Fruit fly (Drosophila melanogaster) whole organism, larva: Measurements from ENCODE around the gene Papss.
A peak's percentile ranks its signal among the peaks of the same experiment; 100 is the strongest.

Experiments used
- noc ChIP-seq: fragments of 200-800 bp; sonication (Bioruptor generic); optimal IDR thresholded peaks from 3 replicates; lab custom pipeline; 2019; ENCODE audit warnings: missing biosample characterization, mild to moderate bottlenecking, missing genetic modification characterization, moderate library complexity

Papss gene

DNA sequence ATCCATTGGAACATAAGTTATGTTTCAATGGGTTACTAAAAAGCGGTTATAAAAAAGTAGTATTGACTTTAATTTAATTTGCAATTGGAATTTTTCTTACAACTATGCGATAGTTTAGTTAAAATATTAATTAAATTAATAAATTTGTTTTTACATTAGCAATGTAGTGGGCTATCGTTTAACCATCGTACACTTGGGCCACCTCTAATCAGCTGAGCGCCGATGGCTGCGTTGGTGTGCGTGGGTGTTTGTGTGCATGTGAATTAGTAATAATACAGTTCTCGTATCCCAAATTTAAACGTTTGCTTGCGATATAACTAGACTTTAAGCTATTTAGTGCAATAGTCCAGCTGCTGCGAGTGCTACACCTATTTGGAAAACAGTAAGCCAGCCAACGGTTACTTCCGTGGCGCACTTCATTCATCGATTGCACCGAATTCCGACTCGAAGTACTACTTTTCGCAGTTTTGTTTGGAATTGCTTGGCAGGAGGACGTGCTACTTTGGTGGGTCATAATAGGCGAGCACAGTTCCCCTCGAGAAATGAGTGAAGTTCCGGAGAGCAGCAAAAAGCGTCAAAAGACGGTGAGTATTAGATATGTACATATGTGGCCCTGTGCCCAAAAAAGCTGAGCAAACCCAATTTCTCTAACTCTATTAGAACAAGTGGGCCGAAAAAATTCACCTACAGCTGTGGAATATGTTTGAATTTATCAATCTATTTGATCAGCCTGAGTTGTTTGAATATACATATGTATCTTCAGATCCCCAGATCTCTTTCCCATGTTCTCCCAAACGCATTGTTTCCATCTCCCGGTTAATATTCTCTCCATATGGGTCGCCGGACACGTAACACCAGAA is at the start of gene Papss:
Papss (plus strand) TSS at position 247 of the 860 bp plus-strand sequence.
- TF ChIP-seq noc (tag; lab: Kevin White, UChicago): peak; percentile 82

DNA sequence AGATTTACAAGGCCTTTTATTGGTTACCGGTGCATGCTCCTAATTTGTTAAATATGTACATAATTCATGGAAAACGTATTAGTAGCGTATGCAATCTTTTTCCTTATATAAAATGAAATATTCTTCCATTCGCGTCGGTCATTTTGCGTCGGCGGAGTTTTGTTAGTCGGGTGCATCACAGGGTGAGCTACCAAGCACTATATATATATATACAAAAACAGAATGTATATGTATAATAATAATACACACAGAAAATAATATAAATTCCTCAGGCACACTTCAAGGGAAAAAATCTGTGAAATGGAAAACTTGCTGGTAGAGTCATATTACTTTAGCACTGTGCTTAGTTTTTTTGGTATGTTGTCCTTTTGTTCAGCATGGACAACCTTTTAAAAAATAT is 46.1 kb upstream of the Papss start, which contains the start of gene Ir76a:
Ir76a (plus strand) TSS at position 301 of the 400 bp plus-strand sequence.
- TF ChIP-seq noc (tag; lab: Kevin White, UChicago): no peak

DNA sequence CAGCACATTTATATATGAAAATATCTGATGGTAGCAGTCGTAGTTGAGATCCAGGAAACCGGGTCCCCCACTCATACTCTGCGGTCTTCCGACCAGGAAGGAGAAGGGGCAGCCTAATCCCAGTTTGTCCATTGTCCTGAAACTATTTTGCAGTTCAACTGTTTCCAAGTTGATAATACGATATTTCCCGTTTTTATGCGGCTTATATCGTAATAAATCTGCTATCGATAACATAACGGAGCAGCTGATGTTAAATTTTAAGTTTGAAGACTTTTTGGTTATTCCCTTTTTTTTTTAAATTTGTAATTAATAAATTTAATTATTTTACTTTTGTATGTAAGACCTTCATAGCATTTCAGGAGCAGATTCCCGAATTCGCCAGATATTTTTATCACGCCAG is 44.0 kb upstream of the Papss start, which contains the start of gene CG14102:
CG14102 (minus strand) TSS at position 187 of the 400 bp plus-strand sequence.
- TF ChIP-seq noc (tag; lab: Kevin White, UChicago): no peak

DNA sequence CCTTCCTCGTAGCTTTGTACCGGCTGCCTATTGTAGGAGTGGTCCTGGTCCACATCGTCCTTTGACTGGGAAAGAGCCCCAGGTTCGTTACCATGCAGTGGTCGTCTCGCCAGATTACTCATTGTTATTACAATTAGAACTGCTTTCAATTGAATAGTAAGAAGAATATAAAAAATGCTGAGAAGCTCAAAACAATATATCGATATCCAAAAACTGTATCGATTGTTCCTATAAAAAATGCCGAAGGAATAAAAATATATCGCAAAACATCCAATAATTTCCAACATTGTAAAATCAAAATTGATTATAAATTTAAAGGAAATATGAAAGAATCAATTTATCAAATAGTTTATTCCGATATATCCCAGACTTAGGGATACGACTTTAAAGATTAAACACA is 40.2 kb upstream of the Papss start, which contains the start of the genes TORIP and Ccdc58:
TORIP (minus strand) TSS at position 173 of the 400 bp plus-strand sequence.
Ccdc58 (plus strand) TSS at position 274 of the 400 bp plus-strand sequence.
- no peak for TF ChIP-seq noc (tag; lab: Kevin White, UChicago)

DNA sequence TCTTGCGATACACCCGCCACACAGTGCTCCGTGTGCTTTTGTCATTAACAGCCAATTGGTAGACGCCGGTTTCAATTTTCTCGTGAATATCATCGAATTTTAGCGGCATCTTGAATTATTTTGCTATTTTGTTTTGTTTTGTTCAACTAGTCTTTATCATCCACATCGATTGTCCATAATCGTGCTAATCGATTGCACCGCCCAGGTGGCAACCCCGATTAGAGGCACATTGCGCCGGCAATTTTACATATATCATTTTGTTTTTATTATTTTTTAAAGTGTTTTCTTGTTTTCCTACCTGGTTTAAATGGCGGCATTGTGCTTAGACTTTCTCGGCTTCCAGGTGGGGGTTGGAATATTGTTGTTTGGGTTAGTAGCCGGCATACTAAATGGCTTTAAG is 39.2 kb upstream of the Papss start, which contains the start of gene CG34116:
CG34116 (minus strand) TSS at position 142 of the 400 bp plus-strand sequence.
- no peak for TF ChIP-seq noc (tag; lab: Kevin White, UChicago)

DNA sequence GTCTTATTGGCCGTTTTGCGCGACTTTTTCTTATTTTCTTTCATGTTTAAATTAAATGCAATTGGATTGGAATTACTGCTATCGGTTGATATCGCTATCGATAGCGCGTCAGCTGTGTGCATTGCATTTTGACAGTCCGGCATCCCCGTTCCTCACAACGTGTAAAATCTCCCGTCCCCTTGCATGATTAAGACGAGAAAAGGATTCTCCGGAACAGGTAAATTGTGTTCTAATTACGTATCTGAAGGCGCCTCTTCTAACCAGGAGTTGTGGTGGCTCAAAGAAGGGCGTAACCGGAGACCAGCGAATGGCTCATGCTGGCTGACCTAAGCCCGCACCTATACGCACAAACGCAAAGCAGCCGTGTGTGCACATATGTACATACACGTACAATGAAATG is 38.0 kb upstream of the Papss start, which contains the start of the genes CG14104 and Kap-alpha1:
CG14104 (minus strand) TSS at position 97 of the 400 bp plus-strand sequence.
Kap-alpha1 (plus strand) TSS at position 130 of the 400 bp plus-strand sequence.
- TF ChIP-seq noc (tag; lab: Kevin White, UChicago): no peak

DNA sequence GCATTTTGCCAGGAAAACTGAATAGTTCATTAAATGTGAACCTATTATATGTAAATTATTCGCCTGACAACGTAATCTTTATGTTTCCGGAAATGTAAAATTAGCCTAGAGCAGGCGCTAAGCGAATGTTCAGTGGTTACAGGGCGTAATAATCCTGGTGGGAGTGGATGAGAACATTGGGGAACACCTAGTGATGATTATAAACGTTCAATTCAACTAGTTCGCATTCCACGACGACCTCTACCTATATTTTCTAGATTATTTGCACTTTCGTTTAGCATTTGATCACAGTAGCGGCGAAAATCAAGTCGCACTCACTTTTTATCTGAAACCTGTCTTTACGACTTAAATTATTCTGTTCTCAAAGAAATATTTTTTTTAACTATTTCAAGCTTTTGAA is 37.6 kb upstream of the Papss start:
- TF ChIP-seq noc (tag; lab: Kevin White, UChicago): no peak

DNA sequence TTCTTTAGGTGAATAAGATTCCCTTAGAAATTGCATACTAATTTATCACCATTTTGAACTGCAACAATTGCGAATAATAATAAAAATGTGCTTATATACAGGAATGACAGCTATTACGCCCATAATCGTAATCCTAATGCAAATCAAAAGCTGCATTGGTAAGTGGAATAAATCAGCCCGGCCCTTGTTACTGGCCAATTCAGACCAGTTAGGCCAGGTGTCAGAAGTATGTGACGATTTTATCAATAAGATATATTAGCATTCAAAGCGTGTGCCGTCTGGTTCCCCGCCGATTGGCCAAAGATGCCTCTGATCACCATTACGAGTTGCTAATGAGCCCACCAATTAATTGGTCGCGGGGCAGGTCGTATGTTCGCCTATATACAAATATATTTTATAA is 32.6 kb upstream of the Papss start:
- no peak for TF ChIP-seq noc (tag; lab: Kevin White, UChicago)

DNA sequence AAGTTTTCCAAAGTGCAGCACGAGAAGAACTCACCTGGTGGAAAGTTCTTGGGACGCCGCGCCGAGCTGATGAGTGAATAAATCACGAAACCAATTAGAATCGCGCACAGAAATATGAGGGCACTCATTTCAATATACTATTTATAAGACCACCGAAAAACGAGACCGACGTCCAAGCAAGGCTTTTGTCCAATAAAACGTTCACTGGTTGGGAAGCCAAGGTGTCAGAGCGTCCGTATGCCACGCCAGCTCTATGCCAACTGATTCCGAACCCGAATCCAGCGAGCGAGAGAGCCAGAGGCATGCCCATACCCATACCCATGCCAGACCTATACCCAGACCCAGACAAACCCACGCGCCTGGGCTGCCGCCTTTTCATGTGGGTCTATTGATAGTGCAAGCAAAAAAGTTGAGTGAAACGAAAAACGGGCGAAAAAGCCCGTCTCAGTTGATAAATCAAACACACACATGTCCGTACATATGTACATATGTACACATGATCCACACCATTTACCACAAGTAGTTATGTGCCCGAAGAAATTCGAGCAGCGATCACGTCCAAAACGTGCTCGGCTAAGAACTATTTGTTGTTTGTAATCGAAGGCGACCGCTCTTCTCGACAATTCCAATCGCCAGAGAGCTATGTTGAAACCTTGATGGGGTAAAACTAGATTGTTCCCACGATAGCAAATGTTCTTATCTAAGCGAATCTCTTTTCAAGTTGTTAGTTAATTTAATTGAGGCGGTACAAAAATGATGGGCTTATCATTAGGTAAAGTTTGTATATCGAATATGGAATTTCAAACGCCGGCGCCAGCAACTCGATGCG is 31.8 kb upstream of the Papss start, which contains the start of gene Cyp305a1:
Cyp305a1 (minus strand) TSS at position 265 of the 829 bp plus-strand sequence.
- no peak for TF ChIP-seq noc (tag; lab: Kevin White, UChicago)

DNA sequence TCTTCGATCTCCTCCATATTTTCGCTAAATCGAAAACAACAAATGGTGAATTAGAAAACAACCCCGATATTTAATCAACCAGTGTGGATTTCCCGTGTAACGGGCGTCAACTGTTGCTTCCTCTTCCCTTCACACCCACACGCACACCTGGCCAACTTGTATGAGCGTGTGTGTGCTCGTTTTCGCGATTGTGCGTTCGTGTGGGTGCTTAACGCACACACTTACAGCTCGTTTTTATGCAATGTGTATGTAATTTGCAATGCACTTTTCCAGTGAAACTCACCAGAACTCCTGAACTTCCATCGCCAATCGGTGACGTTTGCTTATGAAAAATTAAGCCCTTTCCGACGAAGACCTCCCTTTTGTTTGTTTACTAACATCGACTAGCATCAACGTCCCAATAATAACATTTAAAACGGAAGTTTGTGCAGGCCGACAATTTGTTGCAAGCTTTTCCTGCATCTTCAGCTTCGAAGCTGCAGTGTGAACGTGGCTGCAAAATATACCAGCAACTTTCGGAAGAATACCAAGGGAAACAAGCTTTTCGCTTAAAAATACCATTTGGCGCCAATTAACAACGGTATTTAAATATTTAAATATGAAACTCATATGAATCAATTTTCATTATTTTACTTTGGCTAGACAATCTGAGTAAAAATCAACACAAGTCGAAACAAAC is 29.5 kb upstream of the Papss start, which contains the start of gene cyc:
cyc (minus strand) TSS at position 467 of the 679 bp plus-strand sequence.
- no peak for TF ChIP-seq noc (tag; lab: Kevin White, UChicago)

DNA sequence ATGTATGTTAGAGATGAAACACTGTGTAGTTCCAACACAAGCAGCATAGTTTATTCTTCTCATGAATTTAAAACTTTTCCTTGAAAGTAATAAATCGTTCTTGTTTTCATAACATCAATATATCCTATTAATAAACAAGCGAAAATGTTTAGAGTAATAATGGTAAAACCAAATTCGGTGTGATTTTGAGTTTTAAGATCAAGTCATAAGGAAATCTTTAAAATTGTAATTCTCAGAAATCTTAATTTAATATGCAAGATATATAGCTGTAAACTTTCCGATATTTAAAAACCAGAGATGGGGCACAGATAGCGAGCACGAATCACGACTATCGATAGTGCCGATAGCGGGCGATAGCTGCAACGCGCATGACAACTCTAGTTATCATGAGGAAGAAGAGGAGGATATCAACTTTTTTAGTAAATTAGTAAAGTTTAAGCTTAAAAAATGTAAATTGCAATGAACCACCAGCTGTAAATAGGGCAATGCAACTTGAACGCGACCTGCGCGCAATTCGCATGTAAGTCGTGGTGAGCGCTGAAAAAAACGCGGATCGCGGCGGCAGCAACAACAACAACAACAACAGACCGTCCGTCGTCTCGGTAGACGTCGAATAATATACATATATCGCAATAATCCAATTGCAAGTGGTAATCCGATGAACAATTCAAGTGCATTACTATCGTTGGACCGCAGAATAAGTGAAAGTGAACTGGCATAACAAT is 27.1 kb upstream of the Papss start, which contains the start of the genes Fibp and Deaf1:
Fibp (minus strand) TSS at position 161 of the 725 bp plus-strand sequence.
Deaf1 (plus strand) TSS at position 368 of the 725 bp plus-strand sequence.
- TF ChIP-seq noc (tag; lab: Kevin White, UChicago): peak; percentile 82

DNA sequence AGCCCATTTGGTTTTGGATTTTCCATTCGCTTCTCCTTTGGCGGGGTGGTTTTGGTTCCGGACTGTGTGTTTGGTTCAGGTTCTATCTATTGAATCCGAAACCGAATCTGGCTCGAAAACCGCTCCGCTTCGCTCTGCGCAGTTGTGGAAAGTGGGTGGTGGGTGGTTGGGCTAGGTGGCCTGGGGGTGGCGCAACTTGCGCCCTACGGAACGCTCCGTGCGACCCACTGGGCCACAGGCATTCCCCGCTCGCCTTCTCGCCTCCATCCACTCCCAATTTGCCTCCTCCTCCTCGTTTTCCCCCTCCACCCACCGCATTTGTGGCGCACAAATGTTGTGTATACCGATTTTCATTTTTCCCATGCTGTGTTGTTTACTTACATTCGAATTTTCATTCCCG is 26.4 kb upstream of the Papss start:
- no peak for TF ChIP-seq noc (tag; lab: Kevin White, UChicago)

DNA sequence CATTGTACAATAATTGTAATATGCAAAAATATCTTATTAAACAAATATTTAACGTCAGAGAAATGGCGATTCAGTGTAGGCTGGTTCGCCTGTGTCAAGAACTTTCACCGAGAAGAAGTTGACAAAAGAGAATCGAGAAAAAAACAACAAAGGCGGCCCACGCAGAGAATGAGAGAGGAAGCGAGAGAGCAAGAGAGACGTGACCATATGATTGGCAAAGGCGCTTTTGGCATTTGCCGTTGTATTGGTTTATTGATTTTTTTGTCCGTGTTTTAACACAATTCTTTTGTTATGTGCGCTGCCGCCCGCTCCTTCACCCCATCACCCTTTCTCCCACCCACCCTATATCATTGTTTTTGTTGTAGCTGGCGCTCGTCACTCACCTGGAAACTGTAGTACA is 11.9 kb upstream of the Papss start:
- no peak for TF ChIP-seq noc (tag; lab: Kevin White, UChicago)
